Fruit fly (Drosophila melanogaster) S2 (cell line): ENCODE measurements around the gene CG2887.

ENCODE experiments used
- CG8478 ChIP-seq: fragments of >200 bp; optimal IDR thresholded peaks from 2 replicates; lab custom pipeline; 2018
- CTCF ChIP-seq, 2 experiments: fragments of >200 bp; optimal IDR thresholded peaks; 2 replicates each; lab custom pipeline; 2018

Gene CG2887

DNA sequence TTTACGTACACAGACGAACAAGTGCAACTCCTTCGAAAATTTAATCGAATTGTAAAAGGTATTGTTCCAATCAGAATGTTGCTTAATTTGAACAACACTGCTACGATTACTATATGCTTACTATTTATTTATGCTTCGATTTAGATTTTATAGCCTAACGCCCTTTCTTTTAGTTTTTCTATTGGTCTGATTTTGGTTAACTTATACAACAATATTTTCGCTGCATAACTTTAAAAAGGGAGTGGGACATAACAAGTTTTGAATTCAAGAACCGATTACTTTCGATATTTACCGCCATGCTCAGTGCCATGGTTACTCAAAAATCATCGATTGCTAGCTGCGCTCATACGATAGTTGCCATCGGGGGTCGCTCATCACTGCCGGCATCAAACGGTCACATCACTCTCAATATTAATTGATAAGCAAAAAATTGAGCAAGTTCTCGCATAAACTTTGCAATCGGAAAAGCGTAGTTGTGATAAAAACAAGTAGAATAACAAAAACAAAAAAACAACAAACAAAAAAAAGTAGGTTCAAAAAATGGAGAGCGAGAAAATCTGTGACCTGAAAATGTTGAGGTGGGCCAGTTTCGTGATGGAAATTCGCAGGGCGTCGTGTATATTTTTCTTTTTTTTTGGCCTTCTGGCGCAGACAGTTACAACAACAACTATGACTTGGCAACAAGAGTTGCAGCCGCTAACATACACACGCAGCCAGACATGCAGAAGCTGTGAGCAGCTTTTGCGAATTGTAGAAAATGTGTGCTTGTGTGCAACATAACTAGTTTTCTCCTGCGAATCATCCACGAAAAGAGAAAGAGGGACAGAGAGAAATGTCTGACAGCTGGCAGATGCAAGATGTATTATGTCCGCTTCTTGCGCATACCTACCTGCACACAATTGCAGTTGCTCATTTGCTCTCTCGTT is at the start of gene CG2887, which contains the start of gene PPP4R2r:
Gene CG2887, minus strand, starts transcription at position 51 of the 926 bp plus-strand sequence.
Gene PPP4R2r, plus strand, starts transcription at position 396 of the 926 bp plus-strand sequence.
- TF ChIP-seq CTCF (optimal IDR thresholded peaks at IDR 0.05; lab: Kevin White, UChicago) (peak in 1 of 2 experiments; percentile 13), CG8478 (lab: Kevin White, UChicago) (no peak)

DNA sequence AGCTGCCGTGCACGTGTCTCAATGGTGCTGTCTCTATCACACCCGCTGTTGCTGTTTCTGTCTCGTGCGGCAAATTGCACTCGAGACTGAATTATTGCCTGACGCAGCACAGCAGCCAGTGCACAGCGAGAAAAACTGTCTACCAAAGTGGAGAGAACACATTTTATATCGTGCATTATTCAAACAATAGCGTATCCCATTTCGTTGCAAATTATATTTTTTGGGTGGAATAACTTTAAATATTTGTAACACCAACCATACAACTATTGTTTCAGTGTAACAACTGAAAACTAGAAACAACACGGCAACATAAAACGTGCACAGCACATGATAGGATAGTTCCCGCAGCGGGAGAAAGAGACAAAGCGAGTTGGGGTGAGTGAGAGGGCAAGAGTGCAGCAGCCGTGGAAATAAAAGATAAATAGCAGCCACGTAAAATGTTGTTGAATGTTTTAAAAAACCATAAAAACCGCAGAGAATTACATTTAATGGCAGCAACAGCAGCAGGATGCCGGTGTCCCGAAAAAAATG is 37.1 kb upstream of the CG2887 start:
- TF ChIP-seq CG8478 (lab: Kevin White, UChicago) (no peak), CTCF (optimal IDR thresholded peaks at IDR 0.05; lab: Kevin White, UChicago) (no peak)

DNA sequence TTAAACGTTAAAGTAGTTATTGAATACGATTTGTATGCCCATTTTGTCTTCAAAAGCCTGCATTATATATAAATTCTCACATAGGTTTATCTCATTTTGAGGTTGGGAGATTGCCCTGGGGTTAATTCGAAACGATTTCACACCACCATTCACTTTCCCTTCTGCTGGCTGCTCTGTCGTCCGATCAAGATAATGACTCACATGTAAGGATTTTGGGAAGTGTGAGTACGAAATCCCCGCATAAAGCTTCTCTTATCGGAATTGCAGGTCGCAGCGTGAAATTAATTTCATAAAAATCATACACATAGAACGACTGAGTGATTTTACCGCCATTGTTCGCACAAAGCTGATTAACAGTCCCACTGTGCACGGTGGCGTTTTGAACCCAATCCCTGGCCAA is 36.6 kb upstream of the CG2887 start:
- no peak for TF ChIP-seq CG8478 (lab: Kevin White, UChicago)
- TF ChIP-seq CTCF (optimal IDR thresholded peaks at IDR 0.05; lab: Kevin White, UChicago): no peak

DNA sequence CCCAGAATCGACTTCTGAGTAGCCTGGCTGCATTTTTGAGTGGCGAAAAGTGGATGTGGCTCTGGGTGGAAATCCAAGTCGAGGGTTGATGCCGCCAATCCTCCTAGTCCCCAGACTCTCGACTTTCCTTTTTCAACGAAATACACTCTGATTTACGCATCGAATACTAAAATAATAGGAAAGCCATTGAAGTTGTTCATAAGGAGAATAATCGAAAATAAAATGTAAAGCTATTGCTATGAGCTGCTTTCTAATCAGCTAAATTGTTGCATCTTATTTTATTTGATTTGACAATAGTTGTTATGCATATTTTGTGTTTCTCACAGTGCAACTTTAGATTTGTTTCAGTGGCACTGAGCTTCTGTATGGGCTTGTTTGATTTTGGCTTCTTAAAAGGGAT is 35.3 kb upstream of the CG2887 start:
- TF ChIP-seq CTCF (optimal IDR thresholded peaks at IDR 0.05; lab: Kevin White, UChicago) (no peak), CG8478 (lab: Kevin White, UChicago) (no peak)

DNA sequence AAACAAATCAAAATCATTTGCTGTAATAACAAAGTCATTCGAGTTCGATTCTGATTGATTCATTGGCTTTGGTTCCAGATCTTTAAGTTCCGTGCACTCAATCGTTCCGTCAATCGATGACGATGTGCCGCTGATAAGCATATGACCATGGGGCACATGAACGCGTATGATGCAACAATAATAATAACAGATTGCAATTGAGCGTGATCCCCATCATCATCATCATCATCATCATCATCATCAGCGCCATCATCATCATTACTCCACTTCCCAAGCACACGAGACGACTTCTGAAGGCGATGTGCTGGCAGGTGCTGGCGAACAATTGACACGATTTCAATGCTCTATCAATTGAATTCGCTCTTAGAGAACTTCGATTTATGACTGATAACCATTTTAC is 18.0 kb upstream of the CG2887 start:
- no peak for TF ChIP-seq CG8478 (lab: Kevin White, UChicago)
- no peak for TF ChIP-seq CTCF (optimal IDR thresholded peaks at IDR 0.05; lab: Kevin White, UChicago)

DNA sequence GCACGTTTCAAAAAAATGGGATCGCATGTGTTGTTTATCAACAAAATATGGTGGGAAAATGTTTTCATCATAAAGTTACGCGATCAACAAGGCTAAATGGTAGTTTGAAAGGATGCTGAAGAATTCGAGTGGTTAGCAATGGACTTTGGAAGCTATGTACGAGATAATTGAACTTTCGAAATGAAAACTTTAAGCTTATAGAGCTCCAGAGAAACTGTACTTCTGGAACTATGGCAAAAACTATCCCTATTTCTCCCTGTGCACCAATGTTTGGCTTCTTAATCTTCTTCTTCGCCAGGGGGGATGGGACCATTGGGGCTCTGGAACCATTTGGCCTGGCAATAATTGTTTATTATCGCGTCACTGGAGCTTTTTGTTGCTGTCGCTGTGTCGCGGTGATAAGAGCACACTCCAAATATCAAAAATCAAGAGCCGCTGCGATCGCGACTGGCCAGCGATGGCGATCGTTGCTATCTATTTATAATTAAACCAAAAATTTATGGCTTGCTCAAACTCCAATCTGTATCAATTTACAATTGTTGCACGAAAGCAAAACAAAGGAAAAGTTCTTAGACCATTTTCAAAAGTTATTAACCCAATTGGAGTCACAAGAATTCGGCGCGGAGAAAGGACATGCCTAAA is 9.8 kb upstream of the CG2887 start:
- TF ChIP-seq CG8478 (lab: Kevin White, UChicago) (no peak), CTCF (optimal IDR thresholded peaks at IDR 0.05; lab: Kevin White, UChicago) (no peak)

DNA sequence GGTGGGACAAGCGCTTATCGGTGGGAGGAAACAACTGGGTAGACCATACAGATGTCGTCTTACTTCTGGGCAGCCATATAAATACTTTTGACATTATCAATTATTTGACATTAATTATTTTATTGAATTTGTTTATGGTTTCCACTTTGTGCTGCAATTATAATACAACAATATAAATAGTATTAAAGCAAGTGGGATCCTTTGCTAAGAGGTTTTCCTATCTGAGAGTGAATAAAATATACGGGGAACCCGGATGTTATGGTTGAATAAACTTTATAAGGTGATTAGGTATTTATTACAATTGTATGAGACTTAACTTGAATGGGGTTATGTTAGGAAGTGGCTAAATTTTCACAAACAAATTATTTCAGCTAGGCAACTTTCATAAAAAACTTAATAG is 8.8 kb upstream of the CG2887 start, which contains the start of gene CG32687:
Gene CG32687, minus strand, starts transcription at position 101 of the 400 bp plus-strand sequence.
- TF ChIP-seq CG8478 (lab: Kevin White, UChicago): no peak
- TF ChIP-seq CTCF (optimal IDR thresholded peaks at IDR 0.05; lab: Kevin White, UChicago): no peak

DNA sequence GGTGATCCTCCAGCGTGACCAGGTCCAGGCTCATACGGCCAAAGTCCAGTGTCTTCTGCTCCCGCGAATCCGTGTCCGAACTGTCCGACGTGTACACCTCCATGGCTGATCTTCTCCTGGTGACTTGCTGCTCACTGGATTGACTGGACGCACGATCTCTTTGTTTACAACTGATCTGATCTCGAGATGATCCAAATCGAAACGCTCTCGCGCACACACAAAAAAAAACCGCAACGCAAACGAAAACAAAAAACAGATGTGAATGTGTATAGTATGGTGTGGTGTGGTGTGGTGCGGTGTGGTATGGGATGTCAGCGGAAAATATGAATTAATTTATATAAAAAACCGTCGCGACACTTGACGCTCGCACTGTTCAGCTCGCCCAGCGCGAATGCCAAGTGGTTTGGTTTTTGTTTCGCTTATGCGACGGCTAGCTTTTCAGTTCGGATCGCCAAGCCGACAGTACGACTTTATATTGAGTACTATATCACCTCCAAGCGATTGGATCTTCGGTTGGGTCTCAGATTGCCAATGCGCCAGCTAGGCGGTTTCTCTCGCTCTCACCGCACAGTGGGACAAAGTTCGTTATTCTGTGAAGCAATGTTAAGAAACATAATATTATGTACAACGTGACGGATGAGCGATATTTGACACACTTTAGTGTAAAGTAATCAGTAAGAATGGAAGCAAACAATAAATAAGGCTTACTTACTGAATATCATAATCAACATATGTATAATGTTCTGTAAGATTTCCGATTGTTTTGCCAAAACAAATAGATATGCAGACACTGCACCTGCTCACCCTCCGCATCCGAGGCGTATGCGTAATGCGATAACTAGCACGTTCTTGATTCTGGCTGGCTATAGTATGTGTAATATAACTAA is 8.1 kb upstream of the CG2887 start:
- TF ChIP-seq CG8478 (lab: Kevin White, UChicago) (no peak), CTCF (optimal IDR thresholded peaks at IDR 0.05; lab: Kevin White, UChicago) (no peak)

DNA sequence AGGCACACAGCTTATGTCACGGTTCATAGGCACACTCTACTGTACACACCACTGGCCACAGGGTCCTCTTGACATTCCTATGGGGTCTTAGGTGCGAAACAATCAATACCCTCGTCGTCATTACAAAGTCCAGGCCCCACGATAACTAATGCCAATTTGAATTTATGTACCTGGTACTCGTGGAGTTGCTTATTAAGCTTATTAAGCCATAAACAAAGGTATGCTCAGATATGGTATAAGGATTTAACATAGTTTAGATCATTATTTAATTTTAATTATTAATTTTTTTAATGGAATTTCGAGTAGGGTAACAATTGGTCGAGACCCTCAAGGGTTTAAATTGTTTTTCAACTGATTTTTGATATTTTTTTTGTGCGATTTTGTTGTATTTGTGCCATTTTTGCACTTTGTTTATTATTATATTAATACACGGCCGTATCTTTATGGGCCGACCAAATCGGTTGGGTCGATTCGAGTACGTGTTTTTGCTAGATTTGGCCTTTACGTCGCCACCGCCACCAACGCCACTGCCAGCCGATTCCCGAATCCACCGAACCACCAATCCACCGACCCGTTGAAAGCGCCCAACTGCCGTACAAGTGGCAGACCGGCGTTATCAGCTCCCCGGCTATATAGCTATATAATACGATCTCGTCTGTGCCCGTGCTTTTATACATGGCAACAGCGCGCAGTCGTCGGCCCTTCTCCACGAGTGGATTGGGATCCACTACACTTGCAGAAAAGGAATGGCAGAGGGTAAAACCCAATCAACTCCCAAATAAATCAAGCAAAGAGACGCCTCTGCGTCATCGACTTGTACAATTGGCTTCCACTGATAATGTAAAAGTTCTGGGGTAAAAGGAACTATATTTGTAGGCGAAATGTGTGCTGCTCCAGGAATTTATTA is 6.2 kb upstream of the CG2887 start:
- TF ChIP-seq CTCF (optimal IDR thresholded peaks at IDR 0.05; lab: Kevin White, UChicago) (no peak), CG8478 (lab: Kevin White, UChicago) (no peak)

DNA sequence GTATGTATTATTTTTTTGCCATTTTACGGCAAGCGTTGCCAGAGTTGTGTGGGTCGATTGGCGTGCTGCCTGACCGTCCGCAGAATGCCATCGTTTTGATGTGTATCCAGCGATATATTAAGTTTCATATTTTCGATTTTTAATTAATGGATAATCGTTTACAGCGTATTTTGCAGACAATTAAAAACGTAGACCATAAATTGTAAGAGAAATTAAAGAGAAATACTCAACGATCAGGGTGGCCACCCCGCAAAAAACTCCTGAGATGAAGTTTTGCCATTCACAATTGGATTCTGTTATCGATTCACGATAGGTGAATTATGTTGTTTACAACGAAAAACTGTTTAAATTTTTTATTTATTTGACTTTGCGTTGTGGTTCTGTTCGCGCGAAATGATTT is 3.7 kb downstream of the CG2887 start, which contains the start of gene nocte:
Gene nocte, minus strand, starts transcription at position 51 of the 400 bp plus-strand sequence.
- no peak for TF ChIP-seq CG8478 (lab: Kevin White, UChicago)

DNA sequence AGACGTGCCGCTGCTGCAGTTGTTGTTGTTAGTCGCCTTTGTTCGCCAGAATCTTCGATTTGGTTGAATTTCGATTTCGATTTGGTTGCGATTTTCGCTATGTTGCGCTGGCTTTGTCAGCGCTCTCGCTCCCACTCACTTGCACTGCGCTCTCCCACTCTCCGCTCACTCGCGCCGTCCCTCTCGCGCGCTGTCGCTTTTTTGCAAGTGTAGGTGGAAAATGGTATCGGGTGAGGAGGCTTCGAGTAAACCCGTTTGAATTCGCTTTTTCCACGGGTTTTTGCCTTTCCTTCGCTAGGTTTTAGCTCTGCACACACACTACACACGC is 4.1 kb downstream of the CG2887 start:
- TF ChIP-seq CTCF (optimal IDR thresholded peaks at IDR 0.05; lab: Kevin White, UChicago) (no peak), CG8478 (lab: Kevin White, UChicago) (no peak)

DNA sequence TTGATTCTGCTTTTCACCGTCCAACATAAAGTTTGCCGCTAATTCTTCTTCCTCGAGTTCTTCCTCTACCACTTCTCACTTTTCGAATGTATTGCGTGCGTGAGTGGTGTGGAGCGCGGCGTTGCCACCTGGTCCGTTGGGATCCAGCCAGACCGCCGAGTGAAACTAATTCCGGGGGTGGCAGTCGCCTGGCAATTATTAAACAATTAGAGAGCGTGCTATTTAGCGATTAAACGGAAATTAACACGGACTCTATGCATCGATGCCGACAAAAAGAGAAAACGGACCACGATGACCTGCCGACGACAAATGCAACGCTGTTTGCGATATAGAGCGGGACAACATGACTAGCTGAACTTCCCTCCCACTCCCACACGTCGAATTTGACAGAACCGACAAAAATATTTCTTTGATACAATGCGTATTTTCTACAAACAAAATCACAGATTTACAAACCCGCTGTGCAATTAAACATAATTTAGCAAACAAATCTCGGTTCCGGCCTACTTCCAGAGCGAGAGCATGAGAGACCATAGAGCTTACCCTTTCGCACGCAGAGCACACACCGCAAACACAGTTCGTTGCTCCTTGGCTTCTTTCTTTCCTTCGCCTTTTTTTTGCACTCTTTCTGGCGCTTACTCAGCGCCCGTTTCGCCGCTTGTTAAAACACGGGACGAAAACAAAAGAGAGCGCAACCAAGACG is 4.6 kb downstream of the CG2887 start, which contains the start of gene CG2889:
Gene CG2889, plus strand, starts transcription at position 429 of the 703 bp plus-strand sequence.
- TF ChIP-seq CTCF (optimal IDR thresholded peaks at IDR 0.05; lab: Kevin White, UChicago): peak in 1 of 2 experiments; percentile 14
- TF ChIP-seq CG8478 (lab: Kevin White, UChicago): no peak
